Fruit fly (Drosophila melanogaster) whole organism: ENCODE measurements around the gene Jhbp16.

Source experiments
- CG8478 ChIP-seq: fragments of >200 bp; optimal IDR thresholded peaks from 2 replicates; lab custom pipeline; 2018; ENCODE audit warnings: inconsistent platforms
- Dll ChIP-seq: fragments of >200 bp; optimal IDR thresholded peaks from 2 replicates; lab custom pipeline; 2017
- EcR ChIP-seq, 2 experiments: fragments of >200 bp; optimal IDR thresholded peaks; 2 replicates each; lab custom pipeline; 2017; ENCODE audit warnings: missing biosample characterization in 2 of 2, missing genetic modification characterization in 2 of 2, missing genetic modification reagents in 2 of 2
- pan ChIP-seq: fragments of >200 bp; optimal IDR thresholded peaks from 2 replicates; lab custom pipeline; 2017
- psq ChIP-seq: fragments of >200 bp; optimal IDR thresholded peaks from 2 replicates; lab custom pipeline; 2017
- usp ChIP-seq: fragments of >200 bp; optimal IDR thresholded peaks from 2 replicates; lab custom pipeline; 2017; ENCODE audit warnings: missing biosample characterization, missing genetic modification characterization, mixed read lengths

- no peak for TF ChIP-seq pan (lab: Kevin White, UChicago)
- TF ChIP-seq Dll (lab: Kevin White, UChicago) = no peak
- no peak for TF ChIP-seq usp (GFP tag; lab: Kevin White, UChicago)
- TF ChIP-seq psq (lab: Kevin White, UChicago) = no peak
- TF ChIP-seq CG8478 (lab: Kevin White, UChicago) = no peak
- peak in 1 of 2 experiments; percentile 47 for TF ChIP-seq EcR (GFP tag; optimal IDR thresholded peaks at IDR 0.05; lab: Kevin White, UChicago)
These were observed 27.2 kb upstream of the Jhbp16 start for dm6 chr3R:21636867-21637481.
